Worm (Caenorhabditis elegans) whole organism, L1 larva: ENCODE results near the gene ins-14.

Experiments
- pag-3 ChIP-seq: sonication (generic microtip); optimal IDR thresholded peaks from 2 replicates; lab custom pipeline; 2017; ENCODE audit warnings: missing genetic modification characterization, mild to moderate bottlenecking, missing compliant biosample characterization, antibody characterized with exemption, borderline replicate concordance; ENCODE audit not compliant: insufficient read depth
- unc-62 ChIP-seq: fragments of 150-350 bp; optimal IDR thresholded peaks from 2 replicates; lab custom pipeline; 2014; ENCODE audit warnings: missing biosample characterization, missing genetic modification reagents, missing genetic modification characterization

- no peak for TF ChIP-seq pag-3 (tag; lab: Kevin White, UChicago)
- no peak for TF ChIP-seq unc-62
Observed at ce11 chrII:6770030-6770429, 24.4 kb upstream of the ins-14 start.
